Worm (Caenorhabditis elegans) whole organism, L2 larva: ENCODE results near the gene R10E11.6.

Experiments used
- C34F6.9 ChIP-seq: fragments of 150-350 bp; optimal IDR thresholded peaks from 2 replicates; lab custom pipeline; 2014; ENCODE audit warnings: missing biosample characterization, missing genetic modification characterization
- F13H6.1 ChIP-seq: sonication (generic microtip); optimal IDR thresholded peaks from 2 replicates; lab custom pipeline; 2016; ENCODE audit warnings: missing genetic modification characterization, missing compliant biosample characterization
- Y55F3AM.14 ChIP-seq: fragments of 200-800 bp; sonication (Bioruptor generic); optimal IDR thresholded peaks from 2 replicates; lab custom pipeline; 2018; ENCODE audit warnings: mild to moderate bottlenecking, missing genetic modification characterization, missing compliant biosample characterization
- ZK546.5 ChIP-seq: sonication (generic microtip); optimal IDR thresholded peaks from 2 replicates; lab custom pipeline; 2017; ENCODE audit warnings: missing biosample characterization, missing genetic modification characterization
- alr-1 ChIP-seq: fragments of 150-350 bp; optimal IDR thresholded peaks from 2 replicates; lab custom pipeline; 2014; ENCODE audit warnings: missing biosample characterization, missing genetic modification characterization
- aly-2 ChIP-seq: fragments of 150-350 bp; optimal IDR thresholded peaks from 2 replicates; lab custom pipeline; 2014; ENCODE audit warnings: missing biosample characterization, missing genetic modification characterization
- ama-1 ChIP-seq: fragments of 150-350 bp; optimal IDR thresholded peaks from 2 replicates; lab custom pipeline; 2018; ENCODE audit warnings: inconsistent platforms
- blmp-1 ChIP-seq: sonication (generic microtip); optimal IDR thresholded peaks from 2 replicates; lab custom pipeline; 2017; ENCODE audit warnings: missing genetic modification characterization, mild to moderate bottlenecking, missing compliant biosample characterization, antibody characterized with exemption, moderate library complexity; ENCODE audit not compliant: insufficient read depth
- ceh-16 ChIP-seq: fragments of 150-350 bp; optimal IDR thresholded peaks from 2 replicates; lab custom pipeline; 2014; ENCODE audit warnings: missing biosample characterization, missing genetic modification characterization
- crh-2 ChIP-seq: sonication (generic microtip); optimal IDR thresholded peaks from 2 replicates; lab custom pipeline; 2017; ENCODE audit warnings: missing biosample characterization, missing genetic modification characterization
- dmd-4 ChIP-seq: sonication (generic microtip); optimal IDR thresholded peaks from 2 replicates; lab custom pipeline; 2017; ENCODE audit warnings: missing biosample characterization, missing genetic modification characterization
- egl-27 ChIP-seq: sonication (generic microtip); optimal IDR thresholded peaks from 3 replicates; lab custom pipeline; 2017; ENCODE audit warnings: missing biosample characterization, missing genetic modification reagents, missing genetic modification characterization
- elt-1 ChIP-seq: fragments of 150-350 bp; optimal IDR thresholded peaks from 2 replicates; lab custom pipeline; 2014; ENCODE audit warnings: missing biosample characterization, missing genetic modification characterization
- elt-3 ChIP-seq: sonication (generic microtip); optimal IDR thresholded peaks from 2 replicates; lab custom pipeline; 2017; ENCODE audit warnings: missing biosample characterization, missing genetic modification characterization
- fos-1 ChIP-seq: fragments of 150-350 bp; optimal IDR thresholded peaks from 2 replicates; lab custom pipeline; 2014; ENCODE audit warnings: missing biosample characterization, missing genetic modification characterization
- gmeb-1 ChIP-seq: fragments of 150-350 bp; optimal IDR thresholded peaks from 2 replicates; lab custom pipeline; 2014; ENCODE audit warnings: missing biosample characterization, missing genetic modification characterization
- lin-11 ChIP-seq: fragments of 150-350 bp; sonication (generic microtip); optimal IDR thresholded peaks from 2 replicates; lab custom pipeline; 2014; ENCODE audit warnings: missing biosample characterization, missing genetic modification characterization, inconsistent platforms, mixed read lengths
- lin-13 ChIP-seq: fragments of 150-350 bp; optimal IDR thresholded peaks from 2 replicates; lab custom pipeline; 2014; ENCODE audit warnings: missing biosample characterization, missing genetic modification reagents, missing genetic modification characterization
- lsy-2 ChIP-seq, 2 experiments: fragments of 150-350 bp in 1 of 2; sonication (generic microtip) in 1 of 2; optimal IDR thresholded peaks; 2 replicates each; lab custom pipeline; 2014 to 2017; ENCODE audit warnings: missing biosample characterization in 2 of 2, missing genetic modification characterization in 2 of 2
- mbf-1 ChIP-seq: sonication (generic microtip); optimal IDR thresholded peaks from 2 replicates; lab custom pipeline; 2017; ENCODE audit warnings: missing biosample characterization, missing genetic modification characterization
- nhr-10 ChIP-seq: sonication (generic microtip); optimal IDR thresholded peaks from 2 replicates; lab custom pipeline; 2017; ENCODE audit warnings: missing biosample characterization, missing genetic modification characterization
- nhr-11 ChIP-seq: fragments of 150-350 bp; optimal IDR thresholded peaks from 2 replicates; lab custom pipeline; 2014; ENCODE audit warnings: missing biosample characterization, missing genetic modification characterization
- nhr-12 ChIP-seq: fragments of 150-350 bp; optimal IDR thresholded peaks from 2 replicates; lab custom pipeline; 2014; ENCODE audit warnings: missing biosample characterization, missing genetic modification characterization
- nhr-129 ChIP-seq: fragments of 150-350 bp; optimal IDR thresholded peaks from 2 replicates; lab custom pipeline; 2014; ENCODE audit warnings: missing biosample characterization, missing genetic modification characterization
- nhr-21 ChIP-seq: fragments of 150-350 bp; optimal IDR thresholded peaks from 2 replicates; lab custom pipeline; 2014; ENCODE audit warnings: missing biosample characterization, missing genetic modification characterization
- nhr-23 ChIP-seq: fragments of 150-350 bp; optimal IDR thresholded peaks from 2 replicates; lab custom pipeline; 2014; ENCODE audit warnings: missing biosample characterization, missing genetic modification reagents, missing genetic modification characterization
- nhr-237 ChIP-seq: fragments of 150-350 bp; optimal IDR thresholded peaks from 2 replicates; lab custom pipeline; 2014; ENCODE audit warnings: missing biosample characterization, missing genetic modification characterization
- nhr-25 ChIP-seq: fragments of 150-350 bp; sonication (generic microtip); optimal IDR thresholded peaks from 3 replicates; lab custom pipeline; 2014; ENCODE audit warnings: missing biosample characterization, missing genetic modification characterization
- nhr-6 ChIP-seq: fragments of 150-350 bp; optimal IDR thresholded peaks from 2 replicates; lab custom pipeline; 2014; ENCODE audit warnings: missing biosample characterization, missing genetic modification characterization
- nhr-77 ChIP-seq: fragments of 150-350 bp; optimal IDR thresholded peaks from 2 replicates; lab custom pipeline; 2014; ENCODE audit warnings: missing biosample characterization, missing genetic modification characterization
- peb-1 ChIP-seq: fragments of 150-350 bp; optimal IDR thresholded peaks from 2 replicates; lab custom pipeline; 2014; ENCODE audit warnings: missing biosample characterization, missing genetic modification characterization
- skn-1 ChIP-seq: sonication (generic microtip); optimal IDR thresholded peaks from 2 replicates; lab custom pipeline; 2017; ENCODE audit warnings: missing biosample characterization, missing genetic modification characterization
- sma-3 ChIP-seq: sonication (generic microtip); optimal IDR thresholded peaks from 2 replicates; lab custom pipeline; 2016; ENCODE audit warnings: missing genetic modification reagents, missing genetic modification characterization, missing compliant biosample characterization
- sma-9 ChIP-seq, 2 experiments: fragments of 150-350 bp in 1 of 2; sonication (generic microtip) in 1 of 2; optimal IDR thresholded peaks; 2 replicates each; lab custom pipeline; 2014 to 2016; ENCODE audit warnings: missing genetic modification characterization in 2 of 2, mild to moderate bottlenecking in 1 of 2, missing biosample characterization in 1 of 2, missing compliant biosample characterization in 1 of 2, missing genetic modification reagents in 1 of 2, moderate library complexity in 1 of 2
- unc-39 ChIP-seq: fragments of 150-350 bp; optimal IDR thresholded peaks from 2 replicates; lab custom pipeline; 2014; ENCODE audit warnings: missing biosample characterization, missing genetic modification characterization
- unc-55 ChIP-seq: fragments of 150-350 bp; sonication (generic microtip); optimal IDR thresholded peaks from 3 replicates; lab custom pipeline; 2014; ENCODE audit warnings: missing biosample characterization, missing genetic modification reagents, missing genetic modification characterization
- unc-62 ChIP-seq: fragments of 150-350 bp; optimal IDR thresholded peaks from 2 replicates; lab custom pipeline; 2014; ENCODE audit warnings: missing biosample characterization, missing genetic modification reagents, missing genetic modification characterization
- ztf-1 ChIP-seq: fragments of 200-800 bp; sonication (Bioruptor generic); conservative IDR thresholded peaks from 2 replicates; pipeline ENCODE4 v1.3.6; 2022; ENCODE audit warnings: missing genetic modification characterization, missing compliant biosample characterization
- ztf-11 ChIP-seq: sonication (generic microtip); optimal IDR thresholded peaks from 2 replicates; lab custom pipeline; 2017; ENCODE audit warnings: missing biosample characterization, missing genetic modification characterization
- ztf-4 ChIP-seq: fragments of 150-350 bp; optimal IDR thresholded peaks from 2 replicates; lab custom pipeline; 2014; ENCODE audit warnings: missing biosample characterization, missing genetic modification characterization

The R10E11.6 gene

ce11 chrIII:9782011-9782436, 782 bp upstream of the R10E11.6 start, which contains the start of gene vha-2:
Gene vha-2 (plus strand): TSS chrIII:9782164.
- TF ChIP-seq ZK546.5 (no peak), ama-1 (no peak), nhr-129 (tag; lab: Kevin White, UChicago) (peak; percentile 1), lin-11 (tag; lab: Kevin White, UChicago) (peak; percentile 22), lin-13 (GFP tag; lab: Kevin White, UChicago) (no peak), sma-3 (GFP tag; lab: Kevin White, UChicago) (peak; percentile 15), nhr-10 (no peak), fos-1 (peak; percentile 29)

DNA sequence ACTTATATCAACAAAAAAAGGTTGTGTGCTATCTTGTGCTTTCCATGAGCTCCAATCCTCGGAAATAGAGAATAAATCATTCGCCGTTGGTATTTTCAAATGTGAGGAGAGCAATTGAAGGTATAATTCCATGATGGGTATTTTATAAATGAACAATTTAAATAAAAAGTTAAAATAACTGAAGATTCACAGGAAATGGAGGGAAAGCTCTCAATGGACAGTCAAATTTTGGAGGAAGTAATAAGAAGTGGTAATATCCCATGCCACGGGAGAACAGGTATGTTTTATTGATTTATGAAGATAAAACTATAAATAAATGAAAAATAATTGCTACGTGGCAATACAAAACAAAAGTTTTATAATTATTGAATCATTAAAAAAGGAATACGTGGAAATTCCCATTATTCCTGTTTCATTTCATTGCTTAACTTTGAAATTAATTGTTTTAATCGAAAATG, 356 bp downstream of the R10E11.6 start:
- TF ChIP-seq unc-39 (tag; lab: Kevin White, UChicago): no peak
- no peak for TF ChIP-seq C34F6.9
- peak; percentile 45 for TF ChIP-seq crh-2 (tag; lab: Kevin White, UChicago)
- peak; percentile 57 for TF ChIP-seq lin-13 (GFP tag; lab: Kevin White, UChicago)
- no peak for TF ChIP-seq nhr-23
- TF ChIP-seq skn-1 (tag; lab: Kevin White, UChicago): no peak
- TF ChIP-seq elt-3 (tag; lab: Kevin White, UChicago): no peak
- TF ChIP-seq nhr-25: peak; percentile 44
- TF ChIP-seq sma-9 (GFP tag; optimal IDR thresholded peaks at IDR 0.05; lab: Kevin White, UChicago): peak; percentile 27
- no peak for TF ChIP-seq sma-9 (tag; optimal IDR thresholded peaks at IDR 0.05; lab: Kevin White, UChicago)
- peak; percentile 25 for TF ChIP-seq sma-3 (GFP tag; lab: Kevin White, UChicago)
- TF ChIP-seq nhr-6 (tag; lab: Kevin White, UChicago): no peak
- peak in 1 of 2 experiments; percentile 45 for TF ChIP-seq lsy-2 (tag; optimal IDR thresholded peaks at IDR 0.05; lab: Kevin White, UChicago)
- TF ChIP-seq mbf-1 (tag; lab: Kevin White, UChicago): no peak
- no peak for TF ChIP-seq egl-27 (tag; lab: Kevin White, UChicago)
- peak; percentile 44 for TF ChIP-seq gmeb-1 (tag; lab: Kevin White, UChicago)
- peak; percentile 47 for TF ChIP-seq nhr-21
- TF ChIP-seq, all 48 proteins: peak for 8

ce11 chrIII:9786776-9787175, 4.0 kb downstream of the R10E11.6 start:
- TF ChIP-seq fos-1 (peak; percentile 95), ztf-4 (no peak), crh-2 (tag; lab: Kevin White, UChicago) (peak; percentile 84)

ce11 chrIII:9789083-9789482, 6.3 kb downstream of the R10E11.6 start:
- TF ChIP-seq F13H6.1 (tag; lab: Kevin White, UChicago): no peak
- TF ChIP-seq elt-3 (tag; lab: Kevin White, UChicago): no peak
- no peak for TF ChIP-seq Y55F3AM.14 (GFP tag; lab: Kevin White, UChicago)
- TF ChIP-seq lin-13 (GFP tag; lab: Kevin White, UChicago): no peak
- no peak for TF ChIP-seq elt-1 (tag; lab: Kevin White, UChicago)
- TF ChIP-seq crh-2 (tag; lab: Kevin White, UChicago): no peak
- TF ChIP-seq sma-3 (GFP tag; lab: Kevin White, UChicago): no peak
- TF ChIP-seq nhr-25: no peak

DNA sequence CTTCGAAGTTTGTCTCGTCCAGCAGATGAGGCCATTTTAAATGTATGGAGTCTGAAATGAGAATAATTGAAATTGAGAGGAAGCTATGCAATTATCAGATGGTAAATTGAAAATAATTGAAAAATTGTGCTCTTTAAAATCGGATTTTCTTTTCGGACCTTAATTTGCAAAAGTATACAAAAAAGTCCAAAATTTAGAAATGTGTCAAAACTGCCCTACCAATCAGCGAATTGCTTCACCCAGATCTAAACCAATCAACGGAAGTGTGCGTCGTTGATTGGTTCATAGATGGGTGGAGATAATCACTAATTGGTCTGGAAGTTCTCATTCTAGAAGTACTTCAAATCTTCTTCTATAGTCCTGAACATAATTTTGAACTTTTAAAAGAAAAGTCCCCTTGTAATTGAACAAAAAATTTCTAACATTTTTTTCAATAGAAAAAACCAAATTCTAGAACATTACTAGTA, 6.8 kb downstream of the R10E11.6 start, which contains the start of gene R10E11.5:
Gene R10E11.5, minus strand, starts transcription at position 51 of the 467 bp plus-strand sequence.
- TF ChIP-seq unc-39 (tag; lab: Kevin White, UChicago): no peak
- TF ChIP-seq aly-2 (tag; lab: Kevin White, UChicago): no peak
- TF ChIP-seq unc-62: no peak
- no peak for TF ChIP-seq nhr-12
- no peak for TF ChIP-seq crh-2 (tag; lab: Kevin White, UChicago)
- TF ChIP-seq ztf-1: no peak

DNA sequence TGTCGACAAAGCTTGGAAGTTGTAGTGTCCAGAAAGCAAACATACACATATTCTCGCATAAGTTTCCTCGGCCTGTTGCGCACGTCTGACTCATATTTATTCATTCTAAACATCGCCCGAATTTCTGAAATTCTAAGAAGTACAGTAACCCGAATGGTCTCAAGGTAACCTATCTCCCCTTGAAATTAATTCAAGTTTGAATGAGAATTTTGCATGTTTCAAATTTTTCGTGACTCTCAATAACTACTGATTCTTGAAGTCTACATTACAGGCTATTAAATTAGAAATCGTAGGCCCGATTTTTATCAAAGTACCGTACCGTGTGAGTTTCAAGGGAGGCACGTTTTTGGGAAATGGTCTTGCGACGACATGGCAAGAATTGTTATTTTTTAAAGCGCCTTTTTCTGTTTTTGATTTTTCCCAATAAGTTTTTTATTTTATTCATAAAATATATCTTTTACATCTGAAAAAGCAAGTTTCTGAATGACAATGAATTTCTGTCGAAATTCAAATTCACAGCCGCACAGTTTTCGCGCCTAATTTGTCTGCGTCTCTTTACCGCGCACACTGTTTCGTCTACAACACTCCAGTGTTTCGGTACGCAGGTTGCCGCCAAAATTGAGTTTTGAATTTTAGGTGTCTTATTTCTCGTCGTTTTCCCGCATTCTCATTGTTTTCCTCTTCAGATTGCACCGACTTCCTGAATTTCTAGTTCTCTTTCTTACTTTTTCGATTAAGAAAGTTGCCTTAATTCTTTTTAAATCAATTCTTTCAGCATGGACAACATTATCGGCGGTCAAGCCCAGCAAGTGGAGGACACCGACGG, 11.0 kb downstream of the R10E11.6 start, which contains the start of the genes R10E11.9 and mcm-6:
Gene R10E11.9, minus strand, starts transcription at position 51 of the 826 bp plus-strand sequence.
Gene mcm-6, plus strand, starts transcription at position 776 of the 826 bp plus-strand sequence.
- TF ChIP-seq elt-3 (tag; lab: Kevin White, UChicago): no peak
- TF ChIP-seq sma-9 (GFP tag; optimal IDR thresholded peaks at IDR 0.05; lab: Kevin White, UChicago): no peak
- no peak for TF ChIP-seq sma-9 (tag; optimal IDR thresholded peaks at IDR 0.05; lab: Kevin White, UChicago)
- TF ChIP-seq nhr-23: no peak
- TF ChIP-seq ztf-11 (tag; lab: Kevin White, UChicago): no peak
- no peak for TF ChIP-seq ZK546.5
- no peak for TF ChIP-seq sma-3 (GFP tag; lab: Kevin White, UChicago)
- TF ChIP-seq nhr-237 (tag; lab: Kevin White, UChicago): no peak
- no peak for TF ChIP-seq ceh-16 (tag; lab: Kevin White, UChicago)
- TF ChIP-seq dmd-4 (tag; lab: Kevin White, UChicago): no peak
- no peak for TF ChIP-seq nhr-11 (tag; lab: Kevin White, UChicago)
- TF ChIP-seq unc-55 (GFP tag; lab: Kevin White, UChicago): no peak
- TF ChIP-seq C34F6.9: peak; percentile 16
- no peak for TF ChIP-seq ama-1
- no peak for TF ChIP-seq nhr-77
- peak; percentile 62 for TF ChIP-seq gmeb-1 (tag; lab: Kevin White, UChicago)
- TF ChIP-seq alr-1 (tag; lab: Kevin White, UChicago): no peak
- no peak for TF ChIP-seq crh-2 (tag; lab: Kevin White, UChicago)
- no peak for TF ChIP-seq aly-2 (tag; lab: Kevin White, UChicago)
- no peak for TF ChIP-seq peb-1
- TF ChIP-seq blmp-1 (tag; lab: Kevin White, UChicago): no peak
